Worm (Caenorhabditis elegans) whole organism, early embryonic: ENCODE results near the gene raga-1.

Experiments used
- B0310.2 ChIP-seq: sonication (generic microtip); optimal IDR thresholded peaks from 2 replicates; lab custom pipeline; 2016; ENCODE audit warnings: mild to moderate bottlenecking, missing genetic modification characterization, missing compliant biosample characterization
- aly-1 ChIP-seq: sonication (generic microtip); optimal IDR thresholded peaks from 2 replicates; lab custom pipeline; 2016; ENCODE audit warnings: missing genetic modification characterization, missing compliant biosample characterization
- ama-1 ChIP-seq: fragments of 150-350 bp; optimal IDR thresholded peaks from 2 replicates; lab custom pipeline; 2014
- hmg-4 ChIP-seq: fragments of 200-800 bp; sonication (Bioruptor generic); optimal IDR thresholded peaks from 2 replicates; lab custom pipeline; 2018; ENCODE audit warnings: mild to moderate bottlenecking, missing genetic modification characterization, missing compliant biosample characterization
- scrt-1 ChIP-seq: fragments of 200-800 bp; sonication (Bioruptor generic); IDR thresholded peaks from 2 replicates; pipeline ENCODE4 v1.3.6; 2022; ENCODE audit warnings: missing genetic modification characterization, missing compliant biosample characterization
- sea-1 ChIP-seq: fragments of 200-800 bp; sonication (Bioruptor generic); conservative IDR thresholded peaks from 2 replicates; pipeline ENCODE4 v1.3.6; 2022; ENCODE audit warnings: missing genetic modification characterization, missing compliant biosample characterization

DNA sequence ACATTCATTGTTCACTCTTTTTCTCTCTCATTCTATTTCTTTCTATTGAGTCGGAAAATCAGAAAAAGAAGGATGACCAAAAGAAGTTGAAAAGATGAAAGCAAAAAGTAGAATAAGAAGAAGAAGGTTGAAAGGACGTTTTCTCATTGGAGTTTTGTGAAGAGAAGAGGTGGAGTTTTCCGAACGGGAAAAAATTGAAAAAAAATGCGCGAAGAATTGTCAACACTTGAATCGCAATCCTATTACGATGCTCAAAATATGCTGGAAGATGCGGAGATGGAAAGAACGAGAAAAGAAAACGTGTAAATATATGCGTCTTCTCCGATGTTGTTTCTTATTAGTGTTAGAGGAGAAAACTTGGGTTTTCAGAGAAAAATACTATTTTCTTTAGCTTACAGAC lies 32.2 kb downstream of the raga-1 start:
- TF ChIP-seq ama-1 (lab: Kevin White, UChicago), result no peak
- TF ChIP-seq hmg-4 (GFP tag; lab: Kevin White, UChicago), result no peak
- no peak for TF ChIP-seq scrt-1
- TF ChIP-seq sea-1 (GFP tag; lab: Robert Waterston, UW), result no peak
- TF ChIP-seq B0310.2 (tag; lab: Kevin White, UChicago), result no peak
- no peak for TF ChIP-seq aly-1
